Worm (Caenorhabditis elegans) whole organism, L4/young adult: ENCODE results near the gene Y38E10A.17.

Experiments used
- W03F9.2 ChIP-seq: fragments of 150-350 bp; optimal IDR thresholded peaks from 2 replicates; lab custom pipeline; 2014; ENCODE audit warnings: missing biosample characterization, missing genetic modification characterization
- dao-5 ChIP-seq: sonication (generic microtip); optimal IDR thresholded peaks from 2 replicates; lab custom pipeline; 2016; ENCODE audit warnings: missing genotype, missing genetic modification characterization, moderate library complexity, missing compliant biosample characterization
- him-1 ChIP-seq: sonication (generic microtip); optimal IDR thresholded peaks from 2 replicates; lab custom pipeline; 2016; ENCODE audit warnings: missing genotype, missing genetic modification reagents, missing genetic modification characterization, missing compliant biosample characterization

ce11 chrII:12679635-12680034 lies 45.0 kb upstream of the Y38E10A.17 start, which contains the start of the genes Y38E10A.33 and cox-10:
- TF ChIP-seq him-1 (tag; lab: Kevin White, UChicago) (no peak), dao-5 (no peak), W03F9.2 (tag; lab: Kevin White, UChicago) (no peak)
